Fruit fly (Drosophila melanogaster): ENCODE data around the gene CG12347.

- TF ChIP-seq EcR (GFP tag; optimal IDR thresholded peaks at IDR 0.05) (no peak), Ets98B (GFP tag; IDR thresholded peaks at IDR 0.05) (no peak), Pif1A (GFP tag; optimal IDR thresholded peaks at IDR 0.05) (no peak), CG8301 (tag; optimal IDR thresholded peaks at IDR 0.05) (no peak), fd96Ca (GFP tag; IDR thresholded peaks at IDR 0.05) (no peak), D1 (tag; optimal IDR thresholded peaks at IDR 0.05) (no peak)
Measured at dm6 chr3R:17917871-17918499, 11.7 kb downstream of the CG12347 start.

Measured in whole organism, pupa.